Fruit fly (Drosophila melanogaster) whole organism, prepupa: ENCODE measurements around the gene IleRS-m.

Experiments used
- Blimp-1 ChIP-seq: fragments of 200-800 bp; sonication (Bioruptor generic); optimal IDR thresholded peaks from 3 replicates; lab custom pipeline; 2017; ENCODE audit warnings: missing biosample characterization, missing genetic modification characterization, mild to moderate bottlenecking, moderate library complexity, missing genetic modification reagents
- CG10631 ChIP-seq: fragments of 200-800 bp; sonication (Bioruptor generic); optimal IDR thresholded peaks from 2 replicates; lab custom pipeline; 2016; ENCODE audit warnings: missing biosample characterization, missing genetic modification characterization
- CG11762 ChIP-seq: fragments of 200-800 bp; sonication (Bioruptor generic); optimal IDR thresholded peaks from 3 replicates; lab custom pipeline; 2016; ENCODE audit warnings: missing biosample characterization, missing genetic modification characterization; ENCODE audit not compliant: insufficient read depth
- CG11902 ChIP-seq: fragments of 200-800 bp; sonication (Bioruptor generic); optimal IDR thresholded peaks from 3 replicates; lab custom pipeline; 2016; ENCODE audit warnings: missing biosample characterization, missing genetic modification characterization
- CG1621 ChIP-seq: fragments of 200-800 bp; sonication (Bioruptor generic); optimal IDR thresholded peaks from 3 replicates; lab custom pipeline; 2018; ENCODE audit warnings: missing biosample characterization, mild to moderate bottlenecking, missing genetic modification characterization
- CG16779 ChIP-seq: fragments of 200-800 bp; sonication (Bioruptor generic); optimal IDR thresholded peaks from 3 replicates; lab custom pipeline; 2017; ENCODE audit warnings: missing biosample characterization, mild to moderate bottlenecking, missing genetic modification characterization
- CG3032 ChIP-seq: fragments of 200-800 bp; optimal IDR thresholded peaks from 2 replicates; lab custom pipeline; 2019; ENCODE audit warnings: missing biosample characterization, mild to moderate bottlenecking, missing genetic modification characterization, moderate library complexity
- CG32006 ChIP-seq: fragments of 200-800 bp; sonication (Bioruptor generic); optimal IDR thresholded peaks from 3 replicates; lab custom pipeline; 2017; ENCODE audit warnings: missing biosample characterization, mild to moderate bottlenecking, missing genetic modification characterization
- CG34406 ChIP-seq: fragments of 200-800 bp; sonication (Bioruptor generic); optimal IDR thresholded peaks from 3 replicates; lab custom pipeline; 2016; ENCODE audit warnings: missing biosample characterization, missing genetic modification characterization
- CG3919 ChIP-seq: fragments of 200-800 bp; sonication (Bioruptor generic); optimal IDR thresholded peaks from 3 replicates; lab custom pipeline; 2016; ENCODE audit warnings: missing biosample characterization, missing genetic modification characterization
- CG4318 ChIP-seq: fragments of 200-800 bp; sonication (Bioruptor generic); optimal IDR thresholded peaks from 3 replicates; lab custom pipeline; 2017; ENCODE audit warnings: missing biosample characterization, mild to moderate bottlenecking, missing genetic modification characterization
- CG6276 ChIP-seq: fragments of 200-800 bp; sonication (Bioruptor generic); optimal IDR thresholded peaks from 2 replicates; lab custom pipeline; 2017; ENCODE audit warnings: missing biosample characterization, mild to moderate bottlenecking, missing genetic modification characterization
- CG6792 ChIP-seq: fragments of 200-800 bp; sonication (Bioruptor generic); optimal IDR thresholded peaks from 3 replicates; lab custom pipeline; 2016; ENCODE audit warnings: missing biosample characterization, missing genetic modification characterization
- CG6808 ChIP-seq: fragments of 200-800 bp; sonication (Bioruptor generic); optimal IDR thresholded peaks from 3 replicates; lab custom pipeline; 2017; ENCODE audit warnings: missing biosample characterization, missing genetic modification characterization, mild to moderate bottlenecking, moderate library complexity, missing genetic modification reagents
- CG6854 ChIP-seq: fragments of 200-800 bp; sonication (Bioruptor generic); optimal IDR thresholded peaks from 2 replicates; lab custom pipeline; 2017; ENCODE audit warnings: missing biosample characterization, mild to moderate bottlenecking, missing genetic modification characterization
- CG7368 ChIP-seq: fragments of 200-800 bp; sonication (Bioruptor generic); optimal IDR thresholded peaks from 3 replicates; lab custom pipeline; 2016; ENCODE audit warnings: missing biosample characterization, missing genetic modification characterization
- CG8319 ChIP-seq: fragments of 200-800 bp; sonication (Bioruptor generic); optimal IDR thresholded peaks from 3 replicates; lab custom pipeline; 2016; ENCODE audit warnings: missing biosample characterization, missing genetic modification characterization
- CG8632 ChIP-seq: fragments of 200-800 bp; sonication (Bioruptor generic); optimal IDR thresholded peaks from 3 replicates; lab custom pipeline; 2016; ENCODE audit warnings: missing biosample characterization, missing genetic modification characterization
- CG9139 ChIP-seq: fragments of 200-800 bp; sonication (Bioruptor generic); optimal IDR thresholded peaks from 3 replicates; lab custom pipeline; 2017; ENCODE audit warnings: missing biosample characterization, mild to moderate bottlenecking, missing genetic modification characterization
- Eip75B ChIP-seq: fragments of 200-800 bp; sonication (Bioruptor generic); optimal IDR thresholded peaks from 3 replicates; lab custom pipeline; 2016; ENCODE audit warnings: missing biosample characterization, missing genetic modification characterization
- Eip78C ChIP-seq: fragments of 200-800 bp; sonication (Bioruptor generic); peaks from one replicate; lab custom pipeline; 2016; ENCODE audit warnings: missing biosample characterization, missing genetic modification characterization
- Eip93F ChIP-seq: fragments of 200-800 bp; sonication (Bioruptor generic); optimal IDR thresholded peaks from 2 replicates; lab custom pipeline; 2016; ENCODE audit warnings: missing biosample characterization, mild to moderate bottlenecking, missing genetic modification characterization
- Ets21C ChIP-seq: fragments of 200-800 bp; sonication (Bioruptor generic); optimal IDR thresholded peaks from 3 replicates; lab custom pipeline; 2016; ENCODE audit warnings: missing biosample characterization, missing genetic modification characterization
- Ets96B ChIP-seq: fragments of 200-800 bp; optimal IDR thresholded peaks from 2 replicates; lab custom pipeline; 2019; ENCODE audit warnings: missing biosample characterization, mild to moderate bottlenecking, missing genetic modification characterization, moderate library complexity
- Gug ChIP-seq: fragments of 200-800 bp; sonication (Bioruptor generic); IDR thresholded peaks from 2 replicates; pipeline ENCODE4 v1.3.6; 2022; ENCODE audit warnings: missing biosample characterization, missing genetic modification characterization
- Hr4 ChIP-seq: fragments of 200-800 bp; sonication (Bioruptor generic); optimal IDR thresholded peaks from 3 replicates; lab custom pipeline; 2016; ENCODE audit warnings: missing biosample characterization, missing genetic modification characterization
- Lpt ChIP-seq: fragments of 200-800 bp; sonication (Bioruptor generic); optimal IDR thresholded peaks from 3 replicates; lab custom pipeline; 2016; ENCODE audit warnings: missing biosample characterization, missing genetic modification characterization
- Met ChIP-seq: fragments of 200-800 bp; sonication (Bioruptor generic); optimal IDR thresholded peaks from 3 replicates; lab custom pipeline; 2016; ENCODE audit warnings: missing biosample characterization, missing genetic modification characterization
- OdsH ChIP-seq: fragments of 200-800 bp; sonication (Bioruptor generic); optimal IDR thresholded peaks from 3 replicates; lab custom pipeline; 2016; ENCODE audit warnings: missing biosample characterization, missing genetic modification characterization
- Smox ChIP-seq: fragments of 200-800 bp; sonication (Bioruptor generic); optimal IDR thresholded peaks from 3 replicates; lab custom pipeline; 2016; ENCODE audit warnings: missing biosample characterization, missing genetic modification characterization
- Sox102F ChIP-seq: fragments of 200-800 bp; sonication (Bioruptor generic); optimal IDR thresholded peaks from 2 replicates; lab custom pipeline; 2016; ENCODE audit warnings: missing biosample characterization, mild to moderate bottlenecking, missing genetic modification characterization
- Sox14 ChIP-seq: fragments of 200-800 bp; sonication (Bioruptor generic); optimal IDR thresholded peaks from 3 replicates; lab custom pipeline; 2016; ENCODE audit warnings: missing biosample characterization, missing genetic modification characterization
- achi ChIP-seq: fragments of 200-800 bp; sonication (Bioruptor generic); optimal IDR thresholded peaks from 3 replicates; lab custom pipeline; 2016; ENCODE audit warnings: missing biosample characterization, missing genetic modification characterization
- acj6 ChIP-seq: fragments of 200-800 bp; sonication (Bioruptor generic); optimal IDR thresholded peaks from 3 replicates; lab custom pipeline; 2016; ENCODE audit warnings: missing biosample characterization, missing genetic modification characterization
- cyc ChIP-seq: fragments of 200-800 bp; sonication (Bioruptor generic); optimal IDR thresholded peaks from 3 replicates; lab custom pipeline; 2016; ENCODE audit warnings: missing biosample characterization, missing genetic modification characterization
- dac ChIP-seq: fragments of 200-800 bp; sonication (Bioruptor generic); optimal IDR thresholded peaks from 2 replicates; lab custom pipeline; 2017; ENCODE audit warnings: missing biosample characterization, mild to moderate bottlenecking, missing genetic modification characterization
- dsx ChIP-seq: fragments of 200-800 bp; optimal IDR thresholded peaks from 3 replicates; lab custom pipeline; 2019; ENCODE audit warnings: missing biosample characterization, mild to moderate bottlenecking, missing genetic modification characterization, moderate library complexity; ENCODE audit not compliant: poor library complexity, severe bottlenecking
- eg ChIP-seq: fragments of 200-800 bp; sonication (Bioruptor generic); IDR thresholded peaks from 3 replicates; pipeline ENCODE4 v1.3.6; 2022; ENCODE audit warnings: missing biosample characterization, missing genetic modification characterization
- esn ChIP-seq: fragments of 200-800 bp; sonication (Bioruptor generic); optimal IDR thresholded peaks from 2 replicates; lab custom pipeline; 2016; ENCODE audit warnings: missing biosample characterization, mild to moderate bottlenecking, missing genetic modification characterization, moderate library complexity
- fd59A ChIP-seq: fragments of 200-800 bp; sonication (Bioruptor generic); optimal IDR thresholded peaks from 2 replicates; lab custom pipeline; 2017; ENCODE audit warnings: missing biosample characterization, mild to moderate bottlenecking, missing genetic modification characterization, missing genetic modification reagents
- fd85E ChIP-seq: fragments of 200-800 bp; sonication (Bioruptor generic); optimal IDR thresholded peaks from 3 replicates; lab custom pipeline; 2016; ENCODE audit warnings: missing biosample characterization, missing genetic modification characterization
- fkh ChIP-seq: fragments of 200-800 bp; sonication (Bioruptor generic); optimal IDR thresholded peaks from 3 replicates; lab custom pipeline; 2017; ENCODE audit warnings: missing biosample characterization, mild to moderate bottlenecking, missing genetic modification characterization, moderate library complexity
- lz ChIP-seq: fragments of 200-800 bp; sonication (Bioruptor generic); optimal IDR thresholded peaks from 3 replicates; lab custom pipeline; 2016; ENCODE audit warnings: missing biosample characterization, missing genetic modification characterization
- net ChIP-seq: fragments of 200-800 bp; sonication (Bioruptor generic); optimal IDR thresholded peaks from 3 replicates; lab custom pipeline; 2016; ENCODE audit warnings: missing biosample characterization, missing genetic modification characterization
- pdm3 ChIP-seq: fragments of 200-800 bp; sonication (Bioruptor generic); optimal IDR thresholded peaks from 3 replicates; lab custom pipeline; 2016; ENCODE audit warnings: missing biosample characterization, missing genetic modification characterization
- salr ChIP-seq, 2 experiments: fragments of 200-800 bp; sonication (Bioruptor generic); optimal IDR thresholded peaks; 3 replicates each; lab custom pipeline; 2016 to 2018; ENCODE audit warnings: missing biosample characterization in 2 of 2, missing genetic modification characterization in 2 of 2, mild to moderate bottlenecking in 1 of 2
- spab ChIP-seq: fragments of 200-800 bp; sonication (Bioruptor generic); optimal IDR thresholded peaks from 2 replicates; lab custom pipeline; 2017; ENCODE audit warnings: missing biosample characterization, mild to moderate bottlenecking, missing genetic modification characterization, missing genetic modification reagents
- ss ChIP-seq, 2 experiments: fragments of 200-800 bp; sonication (Bioruptor generic); optimal IDR thresholded peaks; 2 replicates in 1 of 2; 3 replicates in 1 of 2; lab custom pipeline; 2017 to 2018; ENCODE audit warnings: mild to moderate bottlenecking in 2 of 2, missing biosample characterization in 2 of 2, missing genetic modification characterization in 2 of 2, moderate library complexity in 1 of 2
- svp ChIP-seq: fragments of 200-800 bp; sonication (Bioruptor generic); peaks from one replicate; lab custom pipeline; 2016; ENCODE audit warnings: missing biosample characterization, missing genetic modification characterization
- topi ChIP-seq: fragments of 200-800 bp; sonication (Bioruptor generic); optimal IDR thresholded peaks from 3 replicates; lab custom pipeline; 2016; ENCODE audit warnings: missing biosample characterization, missing genetic modification characterization
- vri ChIP-seq: fragments of 200-800 bp; sonication (Bioruptor generic); optimal IDR thresholded peaks from 3 replicates; lab custom pipeline; 2016; ENCODE audit warnings: missing biosample characterization, mild to moderate bottlenecking, missing genetic modification characterization

The IleRS-m gene

dm6 chr3L:16060806-16061600 is 39.1 kb upstream of the IleRS-m start:
- TF ChIP-seq CG8632 (peak; percentile 16), Lpt (GFP tag; lab: Kevin White, UChicago) (no peak), CG16779 (no peak), cyc (GFP tag; lab: Kevin White, UChicago) (no peak), Sox102F (GFP tag; lab: Kevin White, UChicago) (no peak), CG1621 (tag; lab: Kevin White, UChicago) (no peak), Blimp-1 (no peak), CG3919 (GFP tag; lab: Kevin White, UChicago) (no peak), Sox14 (GFP tag; lab: Kevin White, UChicago) (no peak), Eip93F (GFP tag; lab: Kevin White, UChicago) (no peak), CG11762 (GFP tag; lab: Kevin White, UChicago) (no peak), Hr4 (GFP tag; lab: Kevin White, UChicago) (peak; percentile 62), achi (no peak), CG6808 (GFP tag; lab: Kevin White, UChicago) (no peak), CG3032 (tag; lab: Kevin White, UChicago) (no peak), Gug (GFP tag; lab: Robert Waterston, UW) (no peak), vri (GFP tag; lab: Kevin White, UChicago) (peak; percentile 7), Met (GFP tag; lab: Kevin White, UChicago) (no peak), Ets96B (no peak), CG6792 (peak; percentile 32), CG11902 (no peak), topi (GFP tag; lab: Kevin White, UChicago) (no peak), fd59A (GFP tag; lab: Kevin White, UChicago) (peak; percentile 23), CG8319 (GFP tag; lab: Kevin White, UChicago) (no peak), Smox (GFP tag; lab: Kevin White, UChicago) (no peak), dsx (peak; percentile 92), CG6276 (GFP tag; lab: Kevin White, UChicago) (peak; percentile 54), CG32006 (GFP tag; lab: Kevin White, UChicago) (no peak), CG34406 (no peak), CG7368 (GFP tag; lab: Kevin White, UChicago) (no peak), net (GFP tag; lab: Kevin White, UChicago) (peak; percentile 24), lz (GFP tag; lab: Kevin White, UChicago) (peak; percentile 36), CG6854 (GFP tag; lab: Kevin White, UChicago) (no peak), CG4318 (peak; percentile 56), esn (GFP tag; lab: Kevin White, UChicago) (peak; percentile 45), Eip78C (GFP tag; lab: Kevin White, UChicago) (no peak), OdsH (GFP tag; lab: Kevin White, UChicago) (peak; percentile 38), ss (GFP tag; optimal IDR thresholded peaks at IDR 0.05; lab: Kevin White, UChicago) (no peak), dac (no peak), fd85E (GFP tag; lab: Kevin White, UChicago) (no peak), spab (GFP tag; lab: Kevin White, UChicago) (no peak), Ets21C (GFP tag; lab: Kevin White, UChicago) (no peak), salr (GFP tag; optimal IDR thresholded peaks at IDR 0.05; lab: Kevin White, UChicago) (peak in 1 of 2 experiments; percentile 49), eg (peak; percentile 10; the same call in 2 of the 3 replicates), acj6 (GFP tag; lab: Kevin White, UChicago) (peak; percentile 58), pdm3 (GFP tag; lab: Kevin White, UChicago) (no peak), fkh (no peak), Eip75B (no peak), CG10631 (GFP tag; lab: Kevin White, UChicago) (peak; percentile 53), CG9139 (GFP tag; lab: Kevin White, UChicago) (no peak), svp (peak; percentile 77)
